Worm (Caenorhabditis elegans): ENCODE data around the gene comt-2.

Gene comt-2

DNA sequence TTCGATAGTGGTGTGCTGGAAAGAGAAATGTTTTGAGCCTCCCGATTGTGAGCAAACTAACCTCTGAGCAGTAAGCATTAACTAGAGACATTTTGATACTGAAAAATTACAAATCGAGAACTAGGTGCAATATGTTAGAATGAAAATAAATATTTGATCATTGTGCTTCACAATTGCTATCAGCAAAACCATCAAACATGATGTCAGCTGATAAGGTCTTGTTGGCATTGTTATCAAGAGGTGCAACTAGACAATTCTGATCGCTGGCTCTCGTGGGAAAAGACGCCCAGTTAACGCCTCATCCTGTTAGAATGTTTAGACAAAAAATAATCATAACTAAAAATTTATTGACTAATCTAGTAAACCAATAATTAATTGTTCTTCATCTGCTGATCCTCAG lies at the start of gene comt-2:
Gene comt-2, minus strand, starts transcription at position 131 of the 400 bp plus-strand sequence.
- TF ChIP-seq klf-2 (GFP tag; conservative IDR thresholded peaks at IDR 0.05) (no peak), med-1 (GFP tag; optimal IDR thresholded peaks at IDR 0.05; ENCODE audit: insufficient read depth) (no peak), T22C8.4 (GFP tag; IDR thresholded peaks at IDR 0.05) (no peak), flt-1 (GFP tag; IDR thresholded peaks at IDR 0.05) (no peak), ztf-23 (GFP tag; IDR thresholded peaks at IDR 0.05) (no peak), cog-1 (tag; optimal IDR thresholded peaks at IDR 0.05) (no peak)

DNA sequence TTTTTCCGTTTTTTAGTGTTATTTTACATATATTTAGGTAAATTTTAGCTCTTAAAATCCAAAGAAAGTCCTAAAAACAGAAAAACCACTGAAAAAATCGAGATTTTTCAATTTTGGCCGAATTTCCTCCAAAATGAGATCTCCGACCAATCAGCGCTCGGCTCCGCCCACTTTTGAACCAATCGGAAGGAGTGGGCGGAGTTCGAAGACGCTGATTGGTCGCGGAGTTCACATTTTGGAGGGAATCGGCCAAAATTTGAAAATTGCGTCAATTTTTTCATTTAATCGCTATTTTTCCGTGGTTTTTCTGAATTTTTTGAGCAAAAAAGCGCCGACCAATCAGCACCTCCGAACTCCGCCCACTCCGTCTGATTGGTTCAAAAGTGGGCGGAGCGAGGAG lies 46.4 kb upstream of the comt-2 start:
- no peak for TF ChIP-seq klf-2 (GFP tag; conservative IDR thresholded peaks at IDR 0.05)
- no peak for TF ChIP-seq tab-1 (GFP tag; IDR thresholded peaks at IDR 0.05)
- no peak for TF ChIP-seq T22C8.4 (GFP tag; IDR thresholded peaks at IDR 0.05)
- no peak for TF ChIP-seq cog-1 (tag; optimal IDR thresholded peaks at IDR 0.05)
- no peak for TF ChIP-seq flt-1 (GFP tag; IDR thresholded peaks at IDR 0.05)
- TF ChIP-seq ref-1 (GFP tag; conservative IDR thresholded peaks at IDR 0.05), result no peak
- no peak for TF ChIP-seq ztf-23 (GFP tag; IDR thresholded peaks at IDR 0.05)
- TF ChIP-seq med-1 (GFP tag; optimal IDR thresholded peaks at IDR 0.05; ENCODE audit: insufficient read depth), result no peak
- no peak for TF ChIP-seq ztf-29 (GFP tag; IDR thresholded peaks at IDR 0.05)

DNA sequence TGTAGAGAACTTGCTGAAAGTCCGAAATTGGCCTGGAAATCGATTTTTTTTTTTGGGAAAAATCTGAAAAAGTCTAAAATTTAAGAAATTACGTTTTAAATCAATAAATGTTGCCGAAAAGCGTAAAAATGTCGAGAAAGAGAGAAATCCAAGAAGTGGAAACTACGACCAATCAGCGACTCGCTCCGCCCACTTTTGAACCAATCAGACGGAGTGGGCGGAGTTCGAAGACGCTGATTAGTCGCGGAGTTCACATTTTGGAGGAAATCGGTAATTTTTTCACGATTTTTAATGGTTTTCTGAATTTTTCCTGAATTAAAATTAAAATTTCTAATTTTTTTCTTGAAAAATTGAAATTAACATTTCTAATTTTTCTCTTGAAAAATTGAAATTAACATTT lies 45.4 kb upstream of the comt-2 start:
- no peak for TF ChIP-seq klf-2 (GFP tag; conservative IDR thresholded peaks at IDR 0.05)
- TF ChIP-seq ref-1 (GFP tag; conservative IDR thresholded peaks at IDR 0.05), result no peak
- TF ChIP-seq T22C8.4 (GFP tag; IDR thresholded peaks at IDR 0.05), result no peak
- no peak for TF ChIP-seq tab-1 (GFP tag; IDR thresholded peaks at IDR 0.05)
- no peak for TF ChIP-seq ztf-23 (GFP tag; IDR thresholded peaks at IDR 0.05)
- TF ChIP-seq ztf-29 (GFP tag; IDR thresholded peaks at IDR 0.05), result no peak
- no peak for TF ChIP-seq med-1 (GFP tag; optimal IDR thresholded peaks at IDR 0.05; ENCODE audit: insufficient read depth)
- no peak for TF ChIP-seq cog-1 (tag; optimal IDR thresholded peaks at IDR 0.05)
- TF ChIP-seq flt-1 (GFP tag; IDR thresholded peaks at IDR 0.05), result no peak

DNA sequence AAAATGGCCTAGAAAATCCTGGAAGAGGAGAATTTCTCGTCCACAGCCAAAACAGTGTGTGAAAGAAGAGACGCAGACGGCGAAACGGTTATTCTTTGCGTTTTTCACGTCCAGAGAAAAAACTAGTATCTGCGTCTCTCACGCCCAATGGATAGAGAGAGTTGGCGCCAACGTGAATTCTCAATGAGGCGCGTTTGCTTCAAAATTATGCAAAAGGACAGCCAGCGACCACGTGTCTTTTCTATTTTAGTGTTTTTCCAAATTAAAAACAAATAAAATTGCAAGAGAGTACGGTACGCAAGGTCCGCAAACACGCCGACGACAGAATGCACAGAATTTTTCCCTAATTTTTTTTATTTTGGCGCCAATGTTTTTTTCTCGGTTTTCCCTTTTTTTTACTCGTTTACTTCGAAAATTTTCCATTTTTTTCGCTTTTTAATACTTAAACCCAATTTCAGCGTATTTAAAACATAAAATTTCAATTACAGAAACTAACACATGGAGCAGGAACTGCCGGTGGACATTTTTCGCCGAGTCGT lies 43.7 kb upstream of the comt-2 start, which contains the start of gene Y32B12B.2:
Gene Y32B12B.2, plus strand, starts transcription at position 489 of the 539 bp plus-strand sequence.
- TF ChIP-seq ztf-23 (GFP tag; IDR thresholded peaks at IDR 0.05) (no peak), flt-1 (GFP tag; IDR thresholded peaks at IDR 0.05) (0 out of 2 replicates have a peak, but pooled peaks have one; percentile 27)

DNA sequence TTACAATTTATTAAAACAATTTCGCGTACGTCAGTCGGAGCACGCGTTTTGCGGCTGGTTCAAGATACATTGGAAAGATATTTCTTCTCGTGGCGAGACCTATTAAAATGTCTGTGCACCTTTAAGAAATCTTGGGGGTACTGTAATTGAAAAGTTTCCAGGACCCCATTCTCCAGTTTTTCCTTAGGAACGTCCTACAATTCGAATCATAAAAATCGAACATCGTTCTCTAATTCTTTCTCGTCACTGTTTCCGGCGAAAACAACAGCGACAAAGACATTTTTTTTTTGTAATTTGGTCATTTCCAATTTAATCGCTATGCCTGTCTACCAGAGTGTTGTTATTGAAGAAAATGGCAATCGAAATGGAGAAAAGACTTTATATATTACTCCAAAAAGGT lies 42.4 kb upstream of the comt-2 start, which contains the start of gene Y32B12B.1:
Gene Y32B12B.1, plus strand, starts transcription at position 301 of the 400 bp plus-strand sequence.
- TF ChIP-seq tab-1 (GFP tag; IDR thresholded peaks at IDR 0.05) (no peak), med-1 (GFP tag; optimal IDR thresholded peaks at IDR 0.05; ENCODE audit: insufficient read depth) (no peak), T22C8.4 (GFP tag; IDR thresholded peaks at IDR 0.05) (no peak), ref-1 (GFP tag; conservative IDR thresholded peaks at IDR 0.05) (no peak), cog-1 (tag; optimal IDR thresholded peaks at IDR 0.05) (no peak), flt-1 (GFP tag; IDR thresholded peaks at IDR 0.05) (no peak), ztf-23 (GFP tag; IDR thresholded peaks at IDR 0.05) (no peak), ztf-29 (GFP tag; IDR thresholded peaks at IDR 0.05) (no peak), klf-2 (GFP tag; conservative IDR thresholded peaks at IDR 0.05) (no peak)

DNA sequence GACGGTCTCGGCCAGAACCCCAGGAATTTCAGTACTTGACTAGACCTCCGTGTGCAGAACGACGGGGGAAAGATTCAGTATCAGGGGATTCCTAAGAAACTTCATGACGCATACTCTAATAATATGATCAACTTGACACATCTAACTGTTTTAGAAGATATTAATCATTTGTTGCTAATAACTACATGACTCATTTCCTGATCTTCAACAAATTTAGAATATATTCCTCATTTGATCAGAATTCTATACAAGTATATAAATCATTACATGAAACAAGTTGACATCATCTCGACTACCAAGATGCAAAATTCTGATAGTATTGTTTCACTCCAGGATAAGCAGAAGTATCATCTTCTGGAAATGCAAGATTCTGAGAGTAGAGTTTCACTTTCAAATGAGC lies 40.9 kb upstream of the comt-2 start, which contains the start of gene Y32B12B.8:
Gene Y32B12B.8, plus strand, starts transcription at position 301 of the 400 bp plus-strand sequence.
- TF ChIP-seq med-1 (GFP tag; optimal IDR thresholded peaks at IDR 0.05; ENCODE audit: insufficient read depth) (no peak), klf-2 (GFP tag; conservative IDR thresholded peaks at IDR 0.05) (no peak), cog-1 (tag; optimal IDR thresholded peaks at IDR 0.05) (no peak), ztf-23 (GFP tag; IDR thresholded peaks at IDR 0.05) (no peak), flt-1 (GFP tag; IDR thresholded peaks at IDR 0.05) (no peak)

DNA sequence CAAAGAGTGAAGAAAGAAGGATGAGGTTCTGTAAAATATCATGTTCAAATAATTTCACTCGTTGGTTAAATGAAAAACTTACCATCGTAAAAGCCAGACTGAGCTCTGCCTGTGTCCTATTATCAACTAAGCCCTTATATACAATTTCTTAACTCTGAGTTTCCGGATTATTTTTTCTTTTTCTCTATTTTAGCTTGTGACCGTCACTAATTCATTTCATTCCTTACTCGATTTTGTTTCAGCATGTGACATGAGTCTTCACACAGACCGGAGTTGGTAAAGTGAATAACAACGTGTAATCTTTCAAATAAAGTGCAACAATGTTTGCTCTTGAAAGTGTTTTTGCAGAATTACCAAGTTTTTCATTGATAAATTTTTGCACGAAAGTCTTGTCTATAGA lies 39.7 kb upstream of the comt-2 start, which contains the start of gene cpr-2:
Gene cpr-2, minus strand, starts transcription at position 101 of the 400 bp plus-strand sequence.
- no peak for TF ChIP-seq flt-1 (GFP tag; IDR thresholded peaks at IDR 0.05)
- no peak for TF ChIP-seq ztf-29 (GFP tag; IDR thresholded peaks at IDR 0.05)
- TF ChIP-seq ref-1 (GFP tag; conservative IDR thresholded peaks at IDR 0.05), result no peak
- no peak for TF ChIP-seq med-1 (GFP tag; optimal IDR thresholded peaks at IDR 0.05; ENCODE audit: insufficient read depth)
- TF ChIP-seq tab-1 (GFP tag; IDR thresholded peaks at IDR 0.05), result no peak
- TF ChIP-seq cog-1 (tag; optimal IDR thresholded peaks at IDR 0.05), result no peak
- TF ChIP-seq klf-2 (GFP tag; conservative IDR thresholded peaks at IDR 0.05), result no peak
- no peak for TF ChIP-seq ztf-23 (GFP tag; IDR thresholded peaks at IDR 0.05)
- no peak for TF ChIP-seq T22C8.4 (GFP tag; IDR thresholded peaks at IDR 0.05)

DNA sequence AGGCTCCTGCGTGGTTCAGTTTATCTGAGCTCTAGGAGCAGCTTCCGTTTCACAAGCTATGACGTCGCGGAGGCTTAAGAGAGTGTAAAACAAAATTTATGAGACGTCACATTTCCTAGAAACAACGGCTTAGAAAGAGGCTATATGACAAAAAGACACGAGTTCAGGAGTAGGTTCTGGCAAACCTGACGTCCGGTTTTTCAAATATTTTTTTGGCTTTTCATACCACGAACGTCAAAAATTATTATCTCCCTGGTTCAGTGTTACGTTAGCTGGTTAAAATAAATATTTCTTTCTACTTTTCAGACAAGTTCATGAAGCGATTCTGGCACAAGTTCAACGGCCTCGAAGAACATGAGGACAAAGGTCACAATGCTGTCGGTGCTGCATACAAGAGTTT lies 33.5 kb upstream of the comt-2 start, which contains the start of gene F36D3.16:
Gene F36D3.16, plus strand, starts transcription at position 301 of the 400 bp plus-strand sequence.
- TF ChIP-seq ztf-23 (GFP tag; IDR thresholded peaks at IDR 0.05) (no peak), flt-1 (GFP tag; IDR thresholded peaks at IDR 0.05) (no peak), cog-1 (tag; optimal IDR thresholded peaks at IDR 0.05) (no peak), klf-2 (GFP tag; conservative IDR thresholded peaks at IDR 0.05) (no peak), ztf-29 (GFP tag; IDR thresholded peaks at IDR 0.05) (no peak), tab-1 (GFP tag; IDR thresholded peaks at IDR 0.05) (no peak), med-1 (GFP tag; optimal IDR thresholded peaks at IDR 0.05; ENCODE audit: insufficient read depth) (no peak), ref-1 (GFP tag; conservative IDR thresholded peaks at IDR 0.05) (no peak), T22C8.4 (GFP tag; IDR thresholded peaks at IDR 0.05) (no peak)

DNA sequence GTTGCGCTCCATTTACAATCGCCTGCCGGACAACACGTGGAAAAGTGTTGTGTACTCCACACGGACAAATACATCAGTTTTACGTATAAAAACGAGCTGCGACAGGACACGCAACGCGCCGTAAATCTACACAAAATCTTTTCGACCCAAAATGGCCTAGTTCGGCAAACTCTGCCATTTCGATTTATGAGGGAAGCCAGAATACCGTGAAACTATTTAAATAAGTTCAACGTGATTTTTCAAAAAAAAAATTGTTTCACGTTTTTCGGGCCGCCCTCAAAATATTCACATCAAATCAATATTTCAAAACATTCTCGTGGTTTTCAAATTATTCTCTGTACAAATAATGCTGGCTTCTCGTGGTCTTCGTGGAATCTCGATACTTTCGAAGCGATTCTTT lies 32.6 kb upstream of the comt-2 start, which contains the start of gene F36D3.8:
Gene F36D3.8, plus strand, starts transcription at position 301 of the 400 bp plus-strand sequence.
- TF ChIP-seq med-1 (GFP tag; optimal IDR thresholded peaks at IDR 0.05; ENCODE audit: insufficient read depth) (no peak), tab-1 (GFP tag; IDR thresholded peaks at IDR 0.05) (no peak), ref-1 (GFP tag; conservative IDR thresholded peaks at IDR 0.05) (no peak), T22C8.4 (GFP tag; IDR thresholded peaks at IDR 0.05) (no peak), cog-1 (tag; optimal IDR thresholded peaks at IDR 0.05) (no peak), flt-1 (GFP tag; IDR thresholded peaks at IDR 0.05) (no peak), ztf-23 (GFP tag; IDR thresholded peaks at IDR 0.05) (no peak), klf-2 (GFP tag; conservative IDR thresholded peaks at IDR 0.05) (no peak), ztf-29 (GFP tag; IDR thresholded peaks at IDR 0.05) (no peak)

DNA sequence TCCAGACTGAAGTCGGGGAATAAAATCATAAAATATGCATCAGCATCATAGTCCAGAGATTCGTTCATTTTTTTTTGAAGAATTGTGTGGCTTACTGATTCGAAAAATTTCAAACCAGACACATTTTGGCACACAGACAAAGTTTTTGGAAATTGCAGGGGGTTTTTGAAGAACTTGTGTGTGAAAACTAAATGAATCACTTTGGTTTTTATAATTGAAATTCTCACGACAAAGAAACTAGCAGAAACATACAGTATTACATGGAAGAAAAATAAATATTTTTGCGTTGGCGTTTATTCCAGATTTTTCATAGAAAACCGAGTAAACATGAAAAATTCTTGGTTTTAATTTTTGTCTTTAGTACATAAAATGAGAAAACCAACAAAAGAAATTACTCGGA lies 28.0 kb upstream of the comt-2 start, which contains the start of gene srw-34:
Gene srw-34, minus strand, starts transcription at position 101 of the 400 bp plus-strand sequence.
- TF ChIP-seq ref-1 (GFP tag; conservative IDR thresholded peaks at IDR 0.05), result no peak
- TF ChIP-seq tab-1 (GFP tag; IDR thresholded peaks at IDR 0.05), result no peak
- no peak for TF ChIP-seq med-1 (GFP tag; optimal IDR thresholded peaks at IDR 0.05; ENCODE audit: insufficient read depth)
- TF ChIP-seq ztf-23 (GFP tag; IDR thresholded peaks at IDR 0.05), result no peak
- no peak for TF ChIP-seq ztf-29 (GFP tag; IDR thresholded peaks at IDR 0.05)
- no peak for TF ChIP-seq flt-1 (GFP tag; IDR thresholded peaks at IDR 0.05)
- no peak for TF ChIP-seq cog-1 (tag; optimal IDR thresholded peaks at IDR 0.05)
- no peak for TF ChIP-seq T22C8.4 (GFP tag; IDR thresholded peaks at IDR 0.05)
- no peak for TF ChIP-seq klf-2 (GFP tag; conservative IDR thresholded peaks at IDR 0.05)

Data from whole organism, midembryonic.